Fruit fly (Drosophila melanogaster): ENCODE results near the gene CG8461.
A peak's percentile ranks its signal among the peaks of the same experiment; 100 is the strongest.

Gene CG8461

dm6 chr3R:14472580-14473353, 40.7 kb downstream of the CG8461 start (continued):
- TF ChIP-seq exex (tag; optimal IDR thresholded peaks at IDR 0.05) (peak; percentile 82), BtbVII (GFP tag; optimal IDR thresholded peaks at IDR 0.05) (peak; percentile 28), Awh (GFP tag; IDR thresholded peaks at IDR 0.05) (peak; percentile 68; the same call in 1 of the 2 replicates), Lhr (GFP tag; optimal IDR thresholded peaks at IDR 0.05) (no peak), Asciz (GFP tag; optimal IDR thresholded peaks at IDR 0.05) (no peak), Med (GFP tag) (peak; percentile 83), ash1 (GFP tag; optimal IDR thresholded peaks at IDR 0.05) (no peak), da (GFP tag; optimal IDR thresholded peaks at IDR 0.05) (no peak), so (GFP tag; IDR thresholded peaks at IDR 0.05) (no peak), dmrt99B (tag; optimal IDR thresholded peaks at IDR 0.05) (no peak), ap (GFP tag; IDR thresholded peaks at IDR 0.05) (no peak), Trl (optimal IDR thresholded peaks at IDR 0.05) (peak; percentile 30 to 78), Trl (GFP tag; optimal IDR thresholded peaks at IDR 0.05) (no peak), cwo (GFP tag; optimal IDR thresholded peaks at IDR 0.05) (peak; percentile 63), CG15514 (GFP tag; optimal IDR thresholded peaks at IDR 0.05) (peak; percentile 46), z (GFP tag; IDR thresholded peaks at IDR 0.05) (peak; percentile 64; the same call in 2 of the 3 replicates), Fer1 (GFP tag; optimal IDR thresholded peaks at IDR 0.05) (peak; percentile 39), GATAe (GFP tag; conservative IDR thresholded peaks at IDR 0.05) (peak; percentile 55), CG9817 (tag; optimal IDR thresholded peaks at IDR 0.05) (peak; percentile 16), CG4360 (GFP tag; IDR thresholded peaks at IDR 0.05) (peak; percentile 18; the same call in 1 of the 2 replicates), CG2875 (GFP tag; optimal IDR thresholded peaks at IDR 0.05) (no peak), CG3407 (GFP tag; optimal IDR thresholded peaks at IDR 0.05) (peak; percentile 24), slou (GFP tag; optimal IDR thresholded peaks at IDR 0.05) (no peak), MBD-R2 (GFP tag; IDR thresholded peaks at IDR 0.05) (0 out of 2 replicates have a peak, but pooled peaks have one; percentile 2), chinmo (GFP tag; IDR thresholded peaks at IDR 0.05; ENCODE audit: partially characterized antibody) (0 out of 4 replicates have a peak, but pooled peaks have one; percentile 62), nau (GFP tag; optimal IDR thresholded peaks at IDR 0.05) (peak; percentile 52), CG2678 (tag; optimal IDR thresholded peaks at IDR 0.05) (peak; percentile 49), H15 (GFP tag; IDR thresholded peaks at IDR 0.05) (no peak), bbx (GFP tag; IDR thresholded peaks at IDR 0.05; ENCODE audit: partially characterized antibody) (no peak), HmgZ (tag; optimal IDR thresholded peaks at IDR 0.05) (no peak), CG18262 (tag; optimal IDR thresholded peaks at IDR 0.05) (no peak), tll (GFP tag; optimal IDR thresholded peaks at IDR 0.05) (no peak), CG34376 (GFP tag; optimal IDR thresholded peaks at IDR 0.05) (peak; percentile 11), CG11093 (GFP tag; IDR thresholded peaks at IDR 0.05) (no peak), CG2120 (GFP tag; optimal IDR thresholded peaks at IDR 0.05) (peak; percentile 13), Hr78 (GFP tag; optimal IDR thresholded peaks at IDR 0.05) (no peak), sqz (GFP tag; optimal IDR thresholded peaks at IDR 0.05) (peak; percentile 91), CG8281 (tag; optimal IDR thresholded peaks at IDR 0.05) (peak; percentile 0), twi (tag; optimal IDR thresholded peaks at IDR 0.05) (peak; percentile 28), zfh1 (GFP tag; IDR thresholded peaks at IDR 0.05) (no peak), Dfd (GFP tag; optimal IDR thresholded peaks at IDR 0.05) (no peak), Meics (GFP tag; optimal IDR thresholded peaks at IDR 0.05) (peak; percentile 41), fd3F (GFP tag; optimal IDR thresholded peaks at IDR 0.05) (peak; percentile 13), mirr (GFP tag; optimal IDR thresholded peaks at IDR 0.05) (peak; percentile 27), CrebB (tag; optimal IDR thresholded peaks at IDR 0.05) (peak; percentile 23), unpg (GFP tag; optimal IDR thresholded peaks at IDR 0.05) (no peak), CG17359 (tag; optimal IDR thresholded peaks at IDR 0.05) (no peak), CG4617 (GFP tag; optimal IDR thresholded peaks at IDR 0.05; ENCODE audit: borderline replicate concordance) (no peak)
